Worm (Caenorhabditis elegans): Measurements from ENCODE around the gene mpst-1.

Gene mpst-1

DNA sequence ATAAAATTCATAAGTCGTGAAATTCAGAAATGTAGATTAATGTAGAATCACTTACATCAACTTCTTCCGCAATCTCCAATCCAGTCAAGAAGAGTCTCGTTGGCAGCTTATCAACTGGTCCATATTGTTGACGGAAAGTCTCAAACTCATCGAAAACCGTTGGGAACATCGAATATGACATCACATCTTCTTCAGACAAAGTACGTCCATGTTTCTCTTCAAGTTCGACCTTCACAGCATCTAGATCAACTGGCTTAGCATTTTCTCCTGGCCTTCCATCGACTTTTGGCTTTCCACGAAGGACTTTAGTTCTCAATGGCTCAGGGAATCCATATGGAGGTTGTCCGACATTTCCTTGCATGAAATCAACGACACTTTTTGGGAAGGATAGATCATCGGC lies 8.1 kb downstream of the mpst-1 start:
- TF ChIP-seq W03F9.2 (tag; optimal IDR thresholded peaks at IDR 0.05) (no peak), dao-5 (tag; optimal IDR thresholded peaks at IDR 0.05) (no peak), him-1 (tag; optimal IDR thresholded peaks at IDR 0.05) (no peak)

- TF ChIP-seq W03F9.2 (tag; optimal IDR thresholded peaks at IDR 0.05) = no peak
- TF ChIP-seq dao-5 (tag; optimal IDR thresholded peaks at IDR 0.05) = no peak
- TF ChIP-seq him-1 (tag; optimal IDR thresholded peaks at IDR 0.05) = no peak
These were observed 8.8 kb downstream of the mpst-1 start for ce11 chrV:11818064-11818463.

ce11 chrV:11817263-11817726 lies 9.6 kb downstream of the mpst-1 start:
- TF ChIP-seq W03F9.2 (tag; optimal IDR thresholded peaks at IDR 0.05) = no peak
- TF ChIP-seq him-1 (tag; optimal IDR thresholded peaks at IDR 0.05) = no peak
- no peak for TF ChIP-seq dao-5 (tag; optimal IDR thresholded peaks at IDR 0.05)

DNA sequence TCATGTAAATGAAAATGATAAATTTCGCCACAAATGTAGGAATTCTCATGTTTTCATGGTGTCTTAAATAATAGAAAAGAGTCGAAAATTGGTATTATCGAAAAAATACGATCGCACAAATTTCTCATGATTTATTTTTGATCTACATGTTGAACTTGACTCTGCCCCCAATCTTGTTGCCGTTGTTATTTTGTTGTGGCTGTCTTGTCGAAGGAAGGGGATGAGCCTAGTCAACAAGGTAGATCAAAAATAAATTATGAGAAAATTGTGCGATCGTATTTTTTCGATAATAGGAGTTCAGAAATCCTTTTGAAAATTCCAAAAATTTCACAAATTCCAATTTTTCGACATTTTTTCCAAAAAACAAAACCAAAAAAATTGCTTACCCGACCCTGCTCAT lies 11.3 kb downstream of the mpst-1 start:
- TF ChIP-seq him-1 (tag; optimal IDR thresholded peaks at IDR 0.05) (no peak), W03F9.2 (tag; optimal IDR thresholded peaks at IDR 0.05) (no peak), dao-5 (tag; optimal IDR thresholded peaks at IDR 0.05) (no peak)

DNA sequence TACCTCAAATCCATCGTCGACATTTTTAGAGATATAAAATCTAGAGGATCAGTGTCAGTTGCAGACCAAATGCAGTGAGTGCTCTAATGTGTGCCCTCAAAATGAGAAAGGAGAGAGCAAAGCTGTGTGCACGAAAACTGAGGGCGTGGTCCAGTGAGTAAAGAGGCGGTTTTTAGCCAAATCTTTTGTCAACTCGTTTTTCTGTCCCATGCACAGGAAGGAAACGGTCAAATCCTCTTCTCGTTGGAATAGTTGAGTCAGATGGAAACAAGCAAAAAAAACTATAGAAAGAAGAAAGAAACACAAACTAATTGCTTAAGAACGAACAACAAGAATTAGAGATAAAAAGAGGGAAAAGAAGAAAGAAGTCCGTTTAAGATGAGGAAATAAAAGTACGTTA lies 14.9 kb downstream of the mpst-1 start, which contains the start of gene D2023.3:
Gene D2023.3, minus strand, starts transcription at position 101 of the 400 bp plus-strand sequence.
- TF ChIP-seq dao-5 (tag; optimal IDR thresholded peaks at IDR 0.05) (no peak), W03F9.2 (tag; optimal IDR thresholded peaks at IDR 0.05) (no peak), him-1 (tag; optimal IDR thresholded peaks at IDR 0.05) (no peak)

DNA sequence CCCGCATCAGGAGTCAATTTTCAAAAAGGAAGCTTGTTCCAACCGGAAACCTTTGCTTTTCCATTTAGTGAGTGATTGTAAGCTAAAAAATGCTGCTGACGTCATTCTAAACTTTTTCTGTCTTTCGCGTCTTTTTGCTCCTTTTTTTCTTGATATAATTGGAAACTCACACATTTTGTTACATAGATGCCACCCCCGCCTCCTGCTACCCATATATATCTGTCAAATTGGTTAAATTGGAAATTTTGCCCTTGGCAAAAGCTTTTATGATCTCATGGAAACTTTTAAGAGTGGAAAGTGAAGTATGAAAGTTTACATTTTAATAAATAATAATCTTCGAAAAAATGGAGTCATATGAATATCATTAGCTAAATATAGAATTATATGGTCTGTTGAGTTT lies 16.9 kb downstream of the mpst-1 start:
- TF ChIP-seq him-1 (tag; optimal IDR thresholded peaks at IDR 0.05) = no peak
- no peak for TF ChIP-seq W03F9.2 (tag; optimal IDR thresholded peaks at IDR 0.05)
- TF ChIP-seq dao-5 (tag; optimal IDR thresholded peaks at IDR 0.05) = no peak

- no peak for TF ChIP-seq dao-5 (tag; optimal IDR thresholded peaks at IDR 0.05)
- TF ChIP-seq W03F9.2 (tag; optimal IDR thresholded peaks at IDR 0.05) = no peak
- no peak for TF ChIP-seq him-1 (tag; optimal IDR thresholded peaks at IDR 0.05)
These were observed 23.3 kb downstream of the mpst-1 start for ce11 chrV:11803518-11803994.

DNA sequence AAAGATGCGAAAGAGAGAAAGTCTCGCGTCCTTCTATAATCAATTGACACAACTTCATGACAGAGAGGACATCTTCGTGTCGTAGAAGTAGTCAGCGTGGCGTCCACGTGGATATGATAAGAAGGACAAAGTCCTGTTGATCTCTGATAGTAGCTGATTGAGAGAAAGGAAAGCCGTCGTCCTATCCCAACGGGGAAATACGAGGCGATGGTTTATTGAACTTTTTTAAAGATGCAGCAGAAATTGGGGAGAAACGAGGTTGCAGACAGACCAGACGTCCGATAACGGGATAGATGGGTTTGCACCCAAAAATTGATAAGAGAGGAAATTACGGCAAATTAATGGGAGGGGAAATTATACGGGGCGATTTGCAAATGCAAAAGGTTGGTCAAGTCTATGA lies 24.4 kb downstream of the mpst-1 start:
- TF ChIP-seq W03F9.2 (tag; optimal IDR thresholded peaks at IDR 0.05) (no peak), him-1 (tag; optimal IDR thresholded peaks at IDR 0.05) (no peak), dao-5 (tag; optimal IDR thresholded peaks at IDR 0.05) (no peak)

ce11 chrV:11801076-11801849 lies 25.6 kb downstream of the mpst-1 start:
- TF ChIP-seq W03F9.2 (tag; optimal IDR thresholded peaks at IDR 0.05) = no peak
- no peak for TF ChIP-seq dao-5 (tag; optimal IDR thresholded peaks at IDR 0.05)
- no peak for TF ChIP-seq him-1 (tag; optimal IDR thresholded peaks at IDR 0.05)

ce11 chrV:11800486-11800885 lies 26.4 kb downstream of the mpst-1 start:
- TF ChIP-seq dao-5 (tag; optimal IDR thresholded peaks at IDR 0.05) (no peak), W03F9.2 (tag; optimal IDR thresholded peaks at IDR 0.05) (no peak), him-1 (tag; optimal IDR thresholded peaks at IDR 0.05) (no peak)

ce11 chrV:11799252-11799822 lies 27.5 kb downstream of the mpst-1 start:
- TF ChIP-seq dao-5 (tag; optimal IDR thresholded peaks at IDR 0.05) (no peak), W03F9.2 (tag; optimal IDR thresholded peaks at IDR 0.05) (no peak), him-1 (tag; optimal IDR thresholded peaks at IDR 0.05) (no peak)

- TF ChIP-seq him-1 (tag; optimal IDR thresholded peaks at IDR 0.05) = no peak
- TF ChIP-seq W03F9.2 (tag; optimal IDR thresholded peaks at IDR 0.05) = no peak
- TF ChIP-seq dao-5 (tag; optimal IDR thresholded peaks at IDR 0.05) = no peak
These were observed 28.5 kb downstream of the mpst-1 start for ce11 chrV:11798320-11798719.

- TF ChIP-seq W03F9.2 (tag; optimal IDR thresholded peaks at IDR 0.05) = no peak
- TF ChIP-seq him-1 (tag; optimal IDR thresholded peaks at IDR 0.05) = no peak
- no peak for TF ChIP-seq dao-5 (tag; optimal IDR thresholded peaks at IDR 0.05)
These were observed 29.5 kb downstream of the mpst-1 start for ce11 chrV:11797272-11797855.

DNA sequence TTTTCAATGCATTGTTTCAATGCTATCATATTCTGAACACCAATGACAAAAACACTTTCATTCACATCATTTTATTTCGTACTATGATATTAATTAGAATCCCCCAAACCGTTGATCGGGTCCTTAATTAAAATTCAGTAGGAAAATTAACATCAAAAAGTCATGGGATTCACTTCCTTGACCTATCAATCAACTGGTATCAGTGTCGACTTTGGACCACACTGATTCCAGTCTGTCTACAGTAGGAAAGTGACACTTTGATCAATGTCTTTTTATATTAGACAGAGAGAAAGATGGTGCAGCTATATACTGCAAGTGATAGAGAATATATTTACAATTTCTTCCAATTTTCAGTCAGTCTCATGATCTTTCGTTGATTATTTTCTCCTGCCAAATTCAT lies 30.5 kb downstream of the mpst-1 start:
- no peak for TF ChIP-seq dao-5 (tag; optimal IDR thresholded peaks at IDR 0.05)

Data from whole organism, L4/young adult.